Fruit fly (Drosophila melanogaster) whole organism, embryonic: Measurements from ENCODE around the gene Pep.

Source experiments
- Bgb ChIP-seq: fragments of 200-800 bp; sonication (Bioruptor generic); IDR thresholded peaks from 2 replicates; pipeline ENCODE4 v1.3.6; 2022; ENCODE audit warnings: missing biosample characterization, missing genetic modification characterization; ENCODE audit not compliant: partially characterized antibody
- C15 ChIP-seq: fragments of 200-800 bp; sonication (Bioruptor generic); IDR thresholded peaks from 3 replicates; pipeline ENCODE4 v1.3.6; 2022; ENCODE audit warnings: missing biosample characterization, missing genetic modification characterization
- CG10462 ChIP-seq: fragments of 200-800 bp; sonication (Bioruptor generic); optimal IDR thresholded peaks from 2 replicates; lab custom pipeline; 2016; ENCODE audit warnings: missing biosample characterization, missing genetic modification characterization
- CG10959 ChIP-seq: fragments of 200-800 bp; sonication (Bioruptor generic); IDR thresholded peaks from 2 replicates; pipeline ENCODE4 v1.3.6; 2022; ENCODE audit warnings: missing biosample characterization, missing genetic modification characterization
- CG17186 ChIP-seq: fragments of 200-800 bp; sonication (Bioruptor generic); optimal IDR thresholded peaks from 3 replicates; lab custom pipeline; 2017; ENCODE audit warnings: missing biosample characterization, missing genetic modification reagents, missing genetic modification characterization
- CG17802 ChIP-seq: fragments of 200-800 bp; sonication (Bioruptor generic); optimal IDR thresholded peaks from 2 replicates; lab custom pipeline; 2018; ENCODE audit warnings: missing biosample characterization, mild to moderate bottlenecking, missing genetic modification characterization, moderate library complexity
- CG2889 ChIP-seq: fragments of 200-800 bp; sonication (Bioruptor generic); IDR thresholded peaks from 3 replicates; pipeline ENCODE4 v1.3.6; 2022; ENCODE audit warnings: missing biosample characterization, missing genetic modification characterization
- CG33213 ChIP-seq: fragments of 200-800 bp; sonication (Bioruptor generic); optimal IDR thresholded peaks from 3 replicates; lab custom pipeline; 2016; ENCODE audit warnings: missing biosample characterization, missing genetic modification characterization
- CG34422 ChIP-seq: fragments of 200-800 bp; sonication (Bioruptor generic); IDR thresholded peaks from 3 replicates; pipeline ENCODE4 v1.3.6; 2022; ENCODE audit warnings: missing biosample characterization, missing genetic modification characterization
- CG7372 ChIP-seq: fragments of 200-800 bp; sonication (Bioruptor generic); IDR thresholded peaks from 2 replicates; pipeline ENCODE4 v1.3.6; 2022; ENCODE audit warnings: missing biosample characterization, missing genetic modification characterization
- CG7786 ChIP-seq: fragments of 200-800 bp; sonication (Bioruptor generic); optimal IDR thresholded peaks from 2 replicates; lab custom pipeline; 2016; ENCODE audit warnings: missing biosample characterization, missing genetic modification characterization
- CG8290 ChIP-seq, 3 experiments: fragments of 200-800 bp; sonication (Bioruptor generic); optimal IDR thresholded peaks; 2 replicates each; lab custom pipeline; 2016 to 2019; ENCODE audit warnings: missing biosample characterization in 3 of 3, missing genetic modification characterization in 3 of 3, mild to moderate bottlenecking in 2 of 3, moderate library complexity in 1 of 3
- CG8924 ChIP-seq: fragments of 200-800 bp; optimal IDR thresholded peaks from 3 replicates; lab custom pipeline; 2019; ENCODE audit warnings: missing biosample characterization, mild to moderate bottlenecking, missing genetic modification characterization, moderate library complexity
- Camta ChIP-seq: fragments of 200-800 bp; sonication (Bioruptor generic); optimal IDR thresholded peaks from 2 replicates; lab custom pipeline; 2016; ENCODE audit warnings: missing biosample characterization, missing genetic modification characterization
- CkIIα-i1 ChIP-seq: fragments of 200-800 bp; sonication (Bioruptor generic); IDR thresholded peaks from 2 replicates; pipeline ENCODE4 v1.3.6; 2022; ENCODE audit warnings: missing biosample characterization, missing genetic modification characterization
- Dad ChIP-seq: fragments of 200-800 bp; sonication (Bioruptor generic); optimal IDR thresholded peaks from 3 replicates; lab custom pipeline; 2016; ENCODE audit warnings: missing biosample characterization, missing genetic modification characterization
- Dip2 ChIP-seq: fragments of 200-800 bp; sonication (Bioruptor generic); IDR thresholded peaks from 2 replicates; pipeline ENCODE4 v1.3.6; 2022; ENCODE audit warnings: missing biosample characterization, missing genetic modification characterization
- Doc3 ChIP-seq: fragments of 200-800 bp; sonication (Bioruptor generic); IDR thresholded peaks from 3 replicates; pipeline ENCODE4 v1.3.6; 2022; ENCODE audit warnings: missing biosample characterization, missing genetic modification characterization; ENCODE audit not compliant: partially characterized antibody
- E2f2 ChIP-seq: fragments of 200-800 bp; sonication (Bioruptor generic); IDR thresholded peaks from 2 replicates; pipeline ENCODE4 v1.3.6; 2022; ENCODE audit warnings: missing biosample characterization, missing genetic modification characterization
- ERR ChIP-seq: fragments of 200-800 bp; sonication (Bioruptor generic); optimal IDR thresholded peaks from 2 replicates; lab custom pipeline; 2016; ENCODE audit warnings: missing biosample characterization, missing genetic modification characterization
- Fer3 ChIP-seq: fragments of 200-800 bp; sonication (Bioruptor generic); optimal IDR thresholded peaks from 2 replicates; lab custom pipeline; 2018; ENCODE audit warnings: missing biosample characterization, mild to moderate bottlenecking, missing genetic modification characterization, moderate library complexity
- H2.0 ChIP-seq: fragments of 200-800 bp; sonication (Bioruptor generic); IDR thresholded peaks from 2 replicates; pipeline ENCODE4 v1.3.6; 2022; ENCODE audit warnings: missing biosample characterization, missing genetic modification characterization
- MBD-R2 ChIP-seq: fragments of 200-800 bp; sonication (Bioruptor generic); IDR thresholded peaks from 2 replicates; pipeline ENCODE4 v1.3.6; 2022; ENCODE audit warnings: missing biosample characterization, missing genetic modification characterization
- NC2β ChIP-seq: fragments of 200-800 bp; sonication (Bioruptor generic); optimal IDR thresholded peaks from 2 replicates; lab custom pipeline; 2016; ENCODE audit warnings: missing biosample characterization, missing genetic modification characterization
- Nf-YA ChIP-seq: fragments of 200-800 bp; sonication (Bioruptor generic); IDR thresholded peaks from 2 replicates; pipeline ENCODE4 v1.3.6; 2022; ENCODE audit warnings: missing biosample characterization, missing genetic modification characterization
- Oli ChIP-seq: fragments of 200-800 bp; sonication (Bioruptor generic); optimal IDR thresholded peaks from 2 replicates; lab custom pipeline; 2018; ENCODE audit warnings: missing biosample characterization, mild to moderate bottlenecking, missing genetic modification characterization, moderate library complexity
- Xrp1 ChIP-seq: fragments of 200-800 bp; sonication (Bioruptor generic); IDR thresholded peaks from 2 replicates; pipeline ENCODE4 v1.3.6; 2022; ENCODE audit warnings: missing biosample characterization, missing genetic modification characterization
- ara ChIP-seq: fragments of 200-800 bp; sonication (Bioruptor generic); IDR thresholded peaks from 2 replicates; pipeline ENCODE4 v1.3.6; 2022; ENCODE audit warnings: missing biosample characterization, missing genetic modification characterization
- ase ChIP-seq: fragments of 200-800 bp; sonication (Bioruptor generic); IDR thresholded peaks from 3 replicates; pipeline ENCODE4 v1.3.6; 2022; ENCODE audit warnings: missing biosample characterization, missing genetic modification characterization
- bigmax ChIP-seq: fragments of 200-800 bp; sonication (Bioruptor generic); optimal IDR thresholded peaks from 2 replicates; lab custom pipeline; 2018; ENCODE audit warnings: missing biosample characterization, mild to moderate bottlenecking, missing genetic modification characterization
- btn ChIP-seq: fragments of 200-800 bp; sonication (Bioruptor generic); optimal IDR thresholded peaks from 2 replicates; lab custom pipeline; 2016; ENCODE audit warnings: missing biosample characterization, missing genetic modification characterization
- crc ChIP-seq: fragments of 200-800 bp; sonication (Bioruptor generic); optimal IDR thresholded peaks from 2 replicates; lab custom pipeline; 2016; ENCODE audit warnings: missing biosample characterization, missing genetic modification characterization
- dan ChIP-seq: fragments of 200-800 bp; sonication (Bioruptor generic); IDR thresholded peaks from 2 replicates; pipeline ENCODE4 v1.3.6; 2022; ENCODE audit warnings: missing biosample characterization, missing genetic modification characterization
- h ChIP-seq: fragments of >200 bp; optimal IDR thresholded peaks from 2 replicates; lab custom pipeline; 2017
- ind ChIP-seq: fragments of 200-800 bp; sonication (Bioruptor generic); optimal IDR thresholded peaks from 3 replicates; lab custom pipeline; 2016; ENCODE audit warnings: missing biosample characterization, missing genetic modification characterization
- kni ChIP-seq: fragments of 200-800 bp; sonication (Bioruptor generic); optimal IDR thresholded peaks from 3 replicates; lab custom pipeline; 2017; ENCODE audit warnings: mild to moderate bottlenecking, missing biosample characterization, missing genetic modification reagents, missing genetic modification characterization
- lmd ChIP-seq: fragments of 200-800 bp; sonication (Bioruptor generic); IDR thresholded peaks from 2 replicates; pipeline ENCODE4 v1.3.6; 2022; ENCODE audit warnings: missing biosample characterization, missing genetic modification characterization
- nerfin-2 ChIP-seq: fragments of 200-800 bp; sonication (Bioruptor generic); IDR thresholded peaks from 2 replicates; pipeline ENCODE4 v1.3.6; 2022; ENCODE audit warnings: missing biosample characterization, missing genetic modification characterization; ENCODE audit not compliant: partially characterized antibody
- ro ChIP-seq: fragments of 200-800 bp; sonication (Bioruptor generic); IDR thresholded peaks from 2 replicates; pipeline ENCODE4 v1.3.6; 2022; ENCODE audit warnings: missing biosample characterization, missing genetic modification characterization
- run ChIP-seq: fragments of 200-800 bp; sonication (Bioruptor generic); optimal IDR thresholded peaks from 3 replicates; lab custom pipeline; 2018; ENCODE audit warnings: missing biosample characterization, mild to moderate bottlenecking, missing genetic modification characterization
- sc ChIP-seq, 3 experiments: fragments of >200 bp in 2 of 3; fragments of 200-800 bp in 1 of 3; sonication (Bioruptor generic) in 1 of 3; optimal IDR thresholded peaks; 2 replicates in 2 of 3; 3 replicates in 1 of 3; lab custom pipeline; 2017; ENCODE audit warnings: mild to moderate bottlenecking in 1 of 3, missing biosample characterization in 1 of 3, missing genetic modification characterization in 1 of 3, missing genetic modification reagents in 1 of 3
- sens ChIP-seq: fragments of 200-800 bp; sonication (Bioruptor generic); peaks from one replicate; lab custom pipeline; 2016; ENCODE audit warnings: missing biosample characterization, missing genetic modification characterization
- ssp ChIP-seq: fragments of 200-800 bp; sonication (Bioruptor generic); IDR thresholded peaks from 2 replicates; pipeline ENCODE4 v1.3.6; 2022; ENCODE audit warnings: missing biosample characterization, missing genetic modification characterization
- toy ChIP-seq: fragments of 200-800 bp; sonication (Bioruptor generic); IDR thresholded peaks from 2 replicates; pipeline ENCODE4 v1.3.6; 2022; ENCODE audit warnings: missing biosample characterization, missing genetic modification characterization
- zf30C ChIP-seq: fragments of 200-800 bp; sonication (Bioruptor generic); optimal IDR thresholded peaks from 3 replicates; lab custom pipeline; 2018; ENCODE audit warnings: missing biosample characterization, mild to moderate bottlenecking, missing genetic modification characterization

The Pep gene

dm6 chr3L:17653701-17654667, 9.1 kb upstream of the Pep start, which contains the start of the genes Krn, Ndfip and CG7484 (continued):
- TF ChIP-seq CG8290 (GFP tag; optimal IDR thresholded peaks at IDR 0.05; lab: Kevin White, UChicago) (peak; percentile 81), CG8290 (tag; optimal IDR thresholded peaks at IDR 0.05; lab: Kevin White, UChicago) (peak; percentile 30 to 77), lmd (GFP tag; lab: Robert Waterston, UW) (peak; percentile 87), nerfin-2 (GFP tag; lab: Robert Waterston, UW) (peak; percentile 88), CG33213 (GFP tag; lab: Kevin White, UChicago) (peak; percentile 71), Bgb (GFP tag; lab: Robert Waterston, UW) (peak; percentile 92), zf30C (GFP tag; lab: Kevin White, UChicago) (no peak)

DNA sequence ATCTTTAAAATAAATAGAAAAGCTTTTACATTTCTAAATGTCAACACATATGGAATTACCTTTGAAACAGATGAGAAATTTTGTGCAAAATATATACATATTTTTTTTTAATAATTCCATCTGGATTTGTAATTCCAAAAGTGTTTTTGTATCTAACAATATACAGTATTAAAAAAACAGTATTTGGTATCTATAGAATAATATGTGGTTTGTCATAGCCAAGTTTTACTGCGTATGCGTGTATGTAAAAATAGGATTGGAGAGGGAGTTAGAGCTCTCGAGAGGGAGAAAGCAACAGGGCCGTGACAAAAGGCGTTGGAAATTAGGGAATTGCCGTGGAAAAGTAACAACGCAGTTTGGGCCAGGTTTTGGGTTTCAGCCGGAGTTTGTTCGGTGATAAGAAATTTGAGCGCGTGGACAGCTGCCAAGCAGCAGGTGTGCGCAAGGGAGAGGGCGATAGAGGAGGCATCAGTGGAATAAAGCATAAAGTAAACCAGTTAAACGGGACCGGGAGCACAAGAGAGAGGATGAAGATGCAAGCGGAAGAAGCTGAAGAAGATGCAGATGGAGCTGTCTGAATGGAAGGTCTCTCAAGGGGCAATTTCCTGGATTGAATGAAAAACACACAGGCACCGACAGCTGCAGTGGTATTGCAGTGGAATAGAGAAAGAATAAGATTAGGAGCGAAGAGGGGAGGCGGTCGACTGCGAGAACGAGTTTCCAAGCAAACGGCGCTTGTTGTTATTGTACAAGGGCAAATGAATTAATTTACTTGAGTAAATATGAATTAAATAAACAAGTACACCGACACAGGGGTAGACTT, 8.3 kb upstream of the Pep start:
- no peak for TF ChIP-seq h (lab: Kevin White, UChicago)
- no peak for TF ChIP-seq CG10462
- TF ChIP-seq CG7372 (GFP tag; lab: Robert Waterston, UW): no peak
- TF ChIP-seq run: no peak
- no peak for TF ChIP-seq sc (optimal IDR thresholded peaks at IDR 0.05; lab: Kevin White, UChicago)
- peak; percentile 26 for TF ChIP-seq sc (GFP tag; optimal IDR thresholded peaks at IDR 0.05; lab: Kevin White, UChicago)
- no peak for TF ChIP-seq CG7786 (GFP tag; lab: Kevin White, UChicago)
- no peak for TF ChIP-seq CG33213 (GFP tag; lab: Kevin White, UChicago)
- TF ChIP-seq E2f2: no peak
- TF ChIP-seq Fer3 (tag; lab: Kevin White, UChicago): peak; percentile 39
- TF ChIP-seq bigmax (GFP tag; lab: Kevin White, UChicago): no peak
- peak; percentile 61; the same call in 1 of the 2 replicates for TF ChIP-seq toy (GFP tag; lab: Robert Waterston, UW)
- TF ChIP-seq CG10959 (GFP tag; lab: Robert Waterston, UW): no peak; the same call in 1 of the 2 replicates
- TF ChIP-seq kni: peak; percentile 94
- TF ChIP-seq Xrp1 (GFP tag; lab: Robert Waterston, UW): peak; percentile 86
- peak; percentile 23; the same call in 1 of the 3 replicates for TF ChIP-seq CG34422 (GFP tag; lab: Robert Waterston, UW)
- TF ChIP-seq NC2β (GFP tag; lab: Kevin White, UChicago): peak; percentile 82
- no peak for TF ChIP-seq Dip2
- no peak for TF ChIP-seq dan
- no peak for TF ChIP-seq ssp
- no peak for TF ChIP-seq Doc3 (GFP tag; lab: Robert Waterston, UW)
- TF ChIP-seq ro: no peak
- peak; percentile 72 for TF ChIP-seq Nf-YA (GFP tag; lab: Robert Waterston, UW)
- TF ChIP-seq MBD-R2 (GFP tag; lab: Robert Waterston, UW): peak; percentile 20; the same call in 1 of the 2 replicates
- TF ChIP-seq ind: no peak
- TF ChIP-seq C15 (GFP tag; lab: Robert Waterston, UW): no peak
- TF ChIP-seq CG17186 (GFP tag; lab: Kevin White, UChicago): no peak
- no peak for TF ChIP-seq H2.0
- peak; percentile 45 for TF ChIP-seq crc
- no peak for TF ChIP-seq CG8924 (tag; lab: Kevin White, UChicago)
- TF ChIP-seq CkIIα-i1 (GFP tag; lab: Robert Waterston, UW): no peak; the same call in 1 of the 2 replicates
- peak; percentile 97 for TF ChIP-seq sens (GFP tag; lab: Kevin White, UChicago)
- TF ChIP-seq ERR (GFP tag; lab: Kevin White, UChicago): no peak
- TF ChIP-seq Dad (GFP tag; lab: Kevin White, UChicago): no peak
- no peak for TF ChIP-seq btn (GFP tag; lab: Kevin White, UChicago)
- no peak for TF ChIP-seq CG2889 (GFP tag; lab: Robert Waterston, UW)
- peak; percentile 2 for TF ChIP-seq CG17802
- no peak for TF ChIP-seq Oli (tag; lab: Kevin White, UChicago)
- peak; percentile 86 for TF ChIP-seq ara (GFP tag; lab: Robert Waterston, UW)
- peak; percentile 79 for TF ChIP-seq Camta (GFP tag; lab: Kevin White, UChicago)
- peak; percentile 55; the same call in 2 of the 3 replicates for TF ChIP-seq ase
